Fruit fly (Drosophila melanogaster) whole organism, prepupa: ENCODE measurements around the gene Girdin.

Experiments used
- Blimp-1 ChIP-seq: fragments of 200-800 bp; sonication (Bioruptor generic); optimal IDR thresholded peaks from 3 replicates; lab custom pipeline; 2017; ENCODE audit warnings: missing biosample characterization, missing genetic modification characterization, mild to moderate bottlenecking, moderate library complexity, missing genetic modification reagents
- CG10631 ChIP-seq: fragments of 200-800 bp; sonication (Bioruptor generic); optimal IDR thresholded peaks from 2 replicates; lab custom pipeline; 2016; ENCODE audit warnings: missing biosample characterization, missing genetic modification characterization
- CG10669 ChIP-seq: fragments of 200-800 bp; sonication (Bioruptor generic); optimal IDR thresholded peaks from 3 replicates; lab custom pipeline; 2018; ENCODE audit warnings: missing biosample characterization, mild to moderate bottlenecking, missing genetic modification characterization, moderate library complexity
- CG11294 ChIP-seq: fragments of 200-800 bp; sonication (Bioruptor generic); IDR thresholded peaks from 2 replicates; pipeline ENCODE4 v1.3.6; 2022; ENCODE audit warnings: missing biosample characterization, missing genetic modification characterization
- CG11902 ChIP-seq: fragments of 200-800 bp; sonication (Bioruptor generic); optimal IDR thresholded peaks from 3 replicates; lab custom pipeline; 2016; ENCODE audit warnings: missing biosample characterization, missing genetic modification characterization
- CG15336 ChIP-seq: fragments of 200-800 bp; sonication (Bioruptor generic); IDR thresholded peaks from 2 replicates; pipeline ENCODE4 v1.3.6; 2022; ENCODE audit warnings: missing biosample characterization, missing genetic modification characterization
- CG1621 ChIP-seq: fragments of 200-800 bp; sonication (Bioruptor generic); optimal IDR thresholded peaks from 3 replicates; lab custom pipeline; 2018; ENCODE audit warnings: missing biosample characterization, mild to moderate bottlenecking, missing genetic modification characterization
- CG31627 ChIP-seq: fragments of 200-800 bp; sonication (Bioruptor generic); optimal IDR thresholded peaks from 3 replicates; lab custom pipeline; 2016; ENCODE audit warnings: missing biosample characterization, missing genetic modification characterization
- CG32006 ChIP-seq: fragments of 200-800 bp; sonication (Bioruptor generic); optimal IDR thresholded peaks from 3 replicates; lab custom pipeline; 2017; ENCODE audit warnings: missing biosample characterization, mild to moderate bottlenecking, missing genetic modification characterization
- CG34406 ChIP-seq: fragments of 200-800 bp; sonication (Bioruptor generic); optimal IDR thresholded peaks from 3 replicates; lab custom pipeline; 2016; ENCODE audit warnings: missing biosample characterization, missing genetic modification characterization
- CG3919 ChIP-seq: fragments of 200-800 bp; sonication (Bioruptor generic); optimal IDR thresholded peaks from 3 replicates; lab custom pipeline; 2016; ENCODE audit warnings: missing biosample characterization, missing genetic modification characterization
- CG4318 ChIP-seq: fragments of 200-800 bp; sonication (Bioruptor generic); optimal IDR thresholded peaks from 3 replicates; lab custom pipeline; 2017; ENCODE audit warnings: missing biosample characterization, mild to moderate bottlenecking, missing genetic modification characterization
- CG6808 ChIP-seq: fragments of 200-800 bp; sonication (Bioruptor generic); optimal IDR thresholded peaks from 3 replicates; lab custom pipeline; 2017; ENCODE audit warnings: missing biosample characterization, missing genetic modification characterization, mild to moderate bottlenecking, moderate library complexity, missing genetic modification reagents
- CG6854 ChIP-seq: fragments of 200-800 bp; sonication (Bioruptor generic); optimal IDR thresholded peaks from 2 replicates; lab custom pipeline; 2017; ENCODE audit warnings: missing biosample characterization, mild to moderate bottlenecking, missing genetic modification characterization
- CG8119 ChIP-seq: fragments of 200-800 bp; sonication (Bioruptor generic); IDR thresholded peaks from 3 replicates; pipeline ENCODE4 v1.3.6; 2022; ENCODE audit warnings: missing biosample characterization, missing genetic modification characterization
- CG8319 ChIP-seq: fragments of 200-800 bp; sonication (Bioruptor generic); optimal IDR thresholded peaks from 3 replicates; lab custom pipeline; 2016; ENCODE audit warnings: missing biosample characterization, missing genetic modification characterization
- CG8632 ChIP-seq: fragments of 200-800 bp; sonication (Bioruptor generic); optimal IDR thresholded peaks from 3 replicates; lab custom pipeline; 2016; ENCODE audit warnings: missing biosample characterization, missing genetic modification characterization
- CG9139 ChIP-seq: fragments of 200-800 bp; sonication (Bioruptor generic); optimal IDR thresholded peaks from 3 replicates; lab custom pipeline; 2017; ENCODE audit warnings: missing biosample characterization, mild to moderate bottlenecking, missing genetic modification characterization
- Eip75B ChIP-seq: fragments of 200-800 bp; sonication (Bioruptor generic); optimal IDR thresholded peaks from 3 replicates; lab custom pipeline; 2016; ENCODE audit warnings: missing biosample characterization, missing genetic modification characterization
- Eip78C ChIP-seq: fragments of 200-800 bp; sonication (Bioruptor generic); peaks from one replicate; lab custom pipeline; 2016; ENCODE audit warnings: missing biosample characterization, missing genetic modification characterization
- Ets21C ChIP-seq: fragments of 200-800 bp; sonication (Bioruptor generic); optimal IDR thresholded peaks from 3 replicates; lab custom pipeline; 2016; ENCODE audit warnings: missing biosample characterization, missing genetic modification characterization
- Ets96B ChIP-seq: fragments of 200-800 bp; optimal IDR thresholded peaks from 2 replicates; lab custom pipeline; 2019; ENCODE audit warnings: missing biosample characterization, mild to moderate bottlenecking, missing genetic modification characterization, moderate library complexity
- Gug ChIP-seq: fragments of 200-800 bp; sonication (Bioruptor generic); IDR thresholded peaks from 2 replicates; pipeline ENCODE4 v1.3.6; 2022; ENCODE audit warnings: missing biosample characterization, missing genetic modification characterization
- Hr39 ChIP-seq: fragments of 200-800 bp; sonication (Bioruptor generic); optimal IDR thresholded peaks from 2 replicates; lab custom pipeline; 2016; ENCODE audit warnings: missing biosample characterization, missing genetic modification characterization
- Hr4 ChIP-seq: fragments of 200-800 bp; sonication (Bioruptor generic); optimal IDR thresholded peaks from 3 replicates; lab custom pipeline; 2016; ENCODE audit warnings: missing biosample characterization, missing genetic modification characterization
- Lpt ChIP-seq: fragments of 200-800 bp; sonication (Bioruptor generic); optimal IDR thresholded peaks from 3 replicates; lab custom pipeline; 2016; ENCODE audit warnings: missing biosample characterization, missing genetic modification characterization
- Met ChIP-seq: fragments of 200-800 bp; sonication (Bioruptor generic); optimal IDR thresholded peaks from 3 replicates; lab custom pipeline; 2016; ENCODE audit warnings: missing biosample characterization, missing genetic modification characterization
- Smox ChIP-seq: fragments of 200-800 bp; sonication (Bioruptor generic); optimal IDR thresholded peaks from 3 replicates; lab custom pipeline; 2016; ENCODE audit warnings: missing biosample characterization, missing genetic modification characterization
- Sox14 ChIP-seq: fragments of 200-800 bp; sonication (Bioruptor generic); optimal IDR thresholded peaks from 3 replicates; lab custom pipeline; 2016; ENCODE audit warnings: missing biosample characterization, missing genetic modification characterization
- Sox15 ChIP-seq: fragments of 200-800 bp; sonication (Bioruptor generic); optimal IDR thresholded peaks from 3 replicates; lab custom pipeline; 2016; ENCODE audit warnings: missing biosample characterization, missing genetic modification characterization
- achi ChIP-seq: fragments of 200-800 bp; sonication (Bioruptor generic); optimal IDR thresholded peaks from 3 replicates; lab custom pipeline; 2016; ENCODE audit warnings: missing biosample characterization, missing genetic modification characterization
- cyc ChIP-seq: fragments of 200-800 bp; sonication (Bioruptor generic); optimal IDR thresholded peaks from 3 replicates; lab custom pipeline; 2016; ENCODE audit warnings: missing biosample characterization, missing genetic modification characterization
- dac ChIP-seq: fragments of 200-800 bp; sonication (Bioruptor generic); optimal IDR thresholded peaks from 2 replicates; lab custom pipeline; 2017; ENCODE audit warnings: missing biosample characterization, mild to moderate bottlenecking, missing genetic modification characterization
- dsx ChIP-seq: fragments of 200-800 bp; optimal IDR thresholded peaks from 3 replicates; lab custom pipeline; 2019; ENCODE audit warnings: missing biosample characterization, mild to moderate bottlenecking, missing genetic modification characterization, moderate library complexity; ENCODE audit not compliant: poor library complexity, severe bottlenecking
- eg ChIP-seq: fragments of 200-800 bp; sonication (Bioruptor generic); IDR thresholded peaks from 3 replicates; pipeline ENCODE4 v1.3.6; 2022; ENCODE audit warnings: missing biosample characterization, missing genetic modification characterization
- esn ChIP-seq: fragments of 200-800 bp; sonication (Bioruptor generic); optimal IDR thresholded peaks from 2 replicates; lab custom pipeline; 2016; ENCODE audit warnings: missing biosample characterization, mild to moderate bottlenecking, missing genetic modification characterization, moderate library complexity
- fd85E ChIP-seq: fragments of 200-800 bp; sonication (Bioruptor generic); optimal IDR thresholded peaks from 3 replicates; lab custom pipeline; 2016; ENCODE audit warnings: missing biosample characterization, missing genetic modification characterization
- fkh ChIP-seq: fragments of 200-800 bp; sonication (Bioruptor generic); optimal IDR thresholded peaks from 3 replicates; lab custom pipeline; 2017; ENCODE audit warnings: missing biosample characterization, mild to moderate bottlenecking, missing genetic modification characterization, moderate library complexity
- lz ChIP-seq: fragments of 200-800 bp; sonication (Bioruptor generic); optimal IDR thresholded peaks from 3 replicates; lab custom pipeline; 2016; ENCODE audit warnings: missing biosample characterization, missing genetic modification characterization
- pdm3 ChIP-seq: fragments of 200-800 bp; sonication (Bioruptor generic); optimal IDR thresholded peaks from 3 replicates; lab custom pipeline; 2016; ENCODE audit warnings: missing biosample characterization, missing genetic modification characterization
- spab ChIP-seq: fragments of 200-800 bp; sonication (Bioruptor generic); optimal IDR thresholded peaks from 2 replicates; lab custom pipeline; 2017; ENCODE audit warnings: missing biosample characterization, mild to moderate bottlenecking, missing genetic modification characterization, missing genetic modification reagents
- ss ChIP-seq, 2 experiments: fragments of 200-800 bp; sonication (Bioruptor generic); optimal IDR thresholded peaks; 2 replicates in 1 of 2; 3 replicates in 1 of 2; lab custom pipeline; 2017 to 2018; ENCODE audit warnings: mild to moderate bottlenecking in 2 of 2, missing biosample characterization in 2 of 2, missing genetic modification characterization in 2 of 2, moderate library complexity in 1 of 2
- svp ChIP-seq: fragments of 200-800 bp; sonication (Bioruptor generic); peaks from one replicate; lab custom pipeline; 2016; ENCODE audit warnings: missing biosample characterization, missing genetic modification characterization
- topi ChIP-seq: fragments of 200-800 bp; sonication (Bioruptor generic); optimal IDR thresholded peaks from 3 replicates; lab custom pipeline; 2016; ENCODE audit warnings: missing biosample characterization, missing genetic modification characterization

Gene Girdin

dm6 chr3L:3194059-3194458 is 15.3 kb downstream of the Girdin start (continued):
- TF ChIP-seq dac (GFP tag; lab: Kevin White, UChicago) (peak; percentile 95), CG3919 (GFP tag; lab: Kevin White, UChicago) (peak; percentile 98), Met (GFP tag; lab: Kevin White, UChicago) (peak; percentile 97), CG8119 (peak; percentile 98), CG4318 (GFP tag; lab: Kevin White, UChicago) (peak; percentile 94), fkh (GFP tag; lab: Kevin White, UChicago) (peak; percentile 15), Eip75B (peak; percentile 96), achi (GFP tag; lab: Kevin White, UChicago) (peak; percentile 98), ss (GFP tag; optimal IDR thresholded peaks at IDR 0.05; lab: Kevin White, UChicago) (peak; percentile 69 to 83), pdm3 (peak; percentile 97), CG10631 (GFP tag; lab: Kevin White, UChicago) (peak; percentile 98), CG31627 (GFP tag; lab: Kevin White, UChicago) (peak; percentile 90), CG9139 (GFP tag; lab: Kevin White, UChicago) (peak; percentile 85)
- TF ChIP-seq, all 60 proteins: peak for 59

dm6 chr3L:3197464-3197863 is 18.7 kb downstream of the Girdin start, which contains the start of gene CG14966:
Gene CG14966 (minus strand): TSS chr3L:3197631.
- TF ChIP-seq CG31627 (GFP tag; lab: Kevin White, UChicago) (peak; percentile 28), CG8632 (GFP tag; lab: Kevin White, UChicago) (no peak), cyc (peak; percentile 17), Lpt (GFP tag; lab: Kevin White, UChicago) (no peak), Gug (GFP tag; lab: Robert Waterston, UW) (no peak), pdm3 (peak; percentile 26), CG11902 (GFP tag; lab: Kevin White, UChicago) (no peak), Sox14 (GFP tag; lab: Kevin White, UChicago) (peak; percentile 29), CG1621 (no peak), CG11294 (no peak), Smox (peak; percentile 31), svp (GFP tag; lab: Kevin White, UChicago) (peak; percentile 65), Blimp-1 (GFP tag; lab: Kevin White, UChicago) (no peak), Hr4 (GFP tag; lab: Kevin White, UChicago) (no peak), CG10669 (GFP tag; lab: Kevin White, UChicago) (no peak), CG8319 (GFP tag; lab: Kevin White, UChicago) (no peak), topi (peak; percentile 33), esn (peak; percentile 45), Met (GFP tag; lab: Kevin White, UChicago) (no peak), dsx (GFP tag; lab: Kevin White, UChicago) (peak; percentile 9), CG34406 (GFP tag; lab: Kevin White, UChicago) (no peak), lz (GFP tag; lab: Kevin White, UChicago) (peak; percentile 38), fd85E (GFP tag; lab: Kevin White, UChicago) (no peak), Eip78C (GFP tag; lab: Kevin White, UChicago) (peak; percentile 56), spab (GFP tag; lab: Kevin White, UChicago) (no peak), CG6854 (GFP tag; lab: Kevin White, UChicago) (peak; percentile 26), Ets96B (tag; lab: Kevin White, UChicago) (no peak), Ets21C (GFP tag; lab: Kevin White, UChicago) (peak; percentile 5), ss (GFP tag; optimal IDR thresholded peaks at IDR 0.05; lab: Kevin White, UChicago) (peak in 1 of 2 experiments; percentile 23), CG6808 (GFP tag; lab: Kevin White, UChicago) (peak; percentile 3), Sox15 (GFP tag; lab: Kevin White, UChicago) (no peak), eg (GFP tag; lab: Robert Waterston, UW) (no peak), CG15336 (GFP tag; lab: Robert Waterston, UW) (no peak), Hr39 (GFP tag; lab: Kevin White, UChicago) (peak; percentile 20), CG32006 (GFP tag; lab: Kevin White, UChicago) (no peak)
